Worm (Caenorhabditis elegans): ENCODE data around the gene ubxn-2.

DNA sequence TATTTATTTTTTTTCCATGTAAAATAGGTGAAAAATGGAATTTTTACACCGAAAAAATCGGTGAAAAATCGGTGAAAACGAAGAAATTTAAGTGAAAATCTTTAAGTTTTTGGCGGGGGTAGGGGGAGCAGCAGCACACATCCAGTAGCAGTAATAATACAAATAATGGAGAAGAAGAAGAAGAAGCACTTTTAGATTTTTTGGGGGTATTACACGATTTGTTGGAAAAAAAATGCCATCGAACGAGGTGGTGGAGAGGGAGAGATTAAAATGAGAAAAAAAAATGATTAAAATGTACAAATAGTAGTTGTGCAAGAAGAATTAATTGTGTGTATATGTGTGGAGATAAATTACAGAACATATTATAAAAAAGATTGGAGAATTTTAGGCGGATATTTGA lies 47.5 kb downstream of the ubxn-2 start:
- TF ChIP-seq fos-1 (tag; optimal IDR thresholded peaks at IDR 0.05) (no peak), skn-1 (tag; optimal IDR thresholded peaks at IDR 0.05) (no peak), nhr-76 (tag; optimal IDR thresholded peaks at IDR 0.05) (no peak), tlp-1 (tag; optimal IDR thresholded peaks at IDR 0.05) (no peak), unc-98 (GFP tag; IDR thresholded peaks at IDR 0.05) (no peak), nhr-77 (tag; optimal IDR thresholded peaks at IDR 0.05) (no peak)

All from whole organism, L1 larva.